Worm (Caenorhabditis elegans) whole organism, mixed stage, embryonic: ENCODE data around the gene nhr-18.

ENCODE experiments used
- blmp-1 ChIP-seq: fragments of 150-350 bp; optimal IDR thresholded peaks from 2 replicates; lab custom pipeline; 2014; ENCODE audit warnings: missing biosample characterization, missing genetic modification characterization
- lsy-2 ChIP-seq: fragments of 150-350 bp; optimal IDR thresholded peaks from 2 replicates; lab custom pipeline; 2014; ENCODE audit warnings: missing biosample characterization, missing genetic modification characterization
- nhr-237 ChIP-seq: fragments of 150-350 bp; optimal IDR thresholded peaks from 2 replicates; lab custom pipeline; 2014; ENCODE audit warnings: missing biosample characterization, missing genetic modification characterization
- unc-39 ChIP-seq: fragments of 150-350 bp; optimal IDR thresholded peaks from 2 replicates; lab custom pipeline; 2014; ENCODE audit warnings: missing biosample characterization, missing genetic modification characterization
- ztf-11 ChIP-seq: fragments of 150-350 bp; optimal IDR thresholded peaks from 2 replicates; lab custom pipeline; 2014; ENCODE audit warnings: missing biosample characterization, missing genetic modification characterization

ce11 chrV:2216927-2217326, 10.1 kb upstream of the nhr-18 start:
- TF ChIP-seq nhr-237 (tag; lab: Kevin White, UChicago) (no peak), lsy-2 (tag; lab: Kevin White, UChicago) (no peak), blmp-1 (tag; lab: Kevin White, UChicago) (no peak), ztf-11 (tag; lab: Kevin White, UChicago) (no peak), unc-39 (no peak)
